Fruit fly (Drosophila melanogaster) whole organism, adult: ENCODE data around the gene CG10866.

ENCODE experiments used
- CG33017 ChIP-seq: fragments of 200-800 bp; sonication (Bioruptor generic); optimal IDR thresholded peaks from 2 replicates; lab custom pipeline; 2018; ENCODE audit warnings: missing biosample characterization, mild to moderate bottlenecking, missing genetic modification characterization, moderate library complexity
- CG7045 ChIP-seq: fragments of 200-800 bp; sonication (Bioruptor generic); optimal IDR thresholded peaks from 2 replicates; lab custom pipeline; 2017; ENCODE audit warnings: missing biosample characterization, mild to moderate bottlenecking, missing genetic modification characterization
- tj ChIP-seq: fragments of 200-800 bp; sonication (Bioruptor generic); optimal IDR thresholded peaks from 3 replicates; lab custom pipeline; 2017; ENCODE audit warnings: missing biosample characterization, mild to moderate bottlenecking, missing genetic modification characterization, moderate library complexity

DNA sequence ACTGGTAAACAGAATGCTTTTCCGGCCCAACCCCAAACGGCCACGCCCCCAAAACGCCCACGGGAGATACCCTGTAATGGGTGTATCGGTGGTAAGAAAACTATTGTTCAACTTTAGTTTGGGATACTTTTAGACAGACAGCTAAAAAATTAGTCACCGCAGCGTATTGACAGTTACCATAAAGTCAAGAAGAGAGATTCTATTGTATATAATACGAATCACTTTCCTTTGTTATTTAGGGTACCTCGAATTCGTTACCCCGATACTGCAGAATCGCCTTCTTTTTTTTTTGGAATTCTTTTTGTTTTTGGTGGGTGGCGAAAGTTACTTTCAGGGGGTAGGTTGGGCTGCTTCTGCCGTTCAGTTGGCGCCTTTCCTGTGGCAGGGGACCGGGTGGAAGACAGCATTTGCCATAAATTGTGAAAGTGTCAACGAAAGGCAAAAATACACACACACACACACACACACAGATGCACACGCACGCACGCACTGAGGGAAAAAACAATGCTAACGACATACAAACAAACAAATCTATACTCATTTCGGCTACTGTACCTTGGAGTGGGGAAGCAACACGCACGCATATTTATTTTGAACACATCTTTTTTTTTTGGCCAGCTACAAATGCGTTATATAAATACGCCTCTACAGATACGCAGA lies 32.7 kb upstream of the CG10866 start:
- TF ChIP-seq CG7045 (GFP tag; lab: Kevin White, UChicago) = no peak
- no peak for TF ChIP-seq CG33017 (tag; lab: Kevin White, UChicago)
- TF ChIP-seq tj (GFP tag; lab: Kevin White, UChicago) = no peak
